Fruit fly (Drosophila melanogaster): ENCODE results near the gene RpL13A.
A peak's percentile ranks its signal among the peaks of the same experiment; 100 is the strongest.

RpL13A gene

DNA sequence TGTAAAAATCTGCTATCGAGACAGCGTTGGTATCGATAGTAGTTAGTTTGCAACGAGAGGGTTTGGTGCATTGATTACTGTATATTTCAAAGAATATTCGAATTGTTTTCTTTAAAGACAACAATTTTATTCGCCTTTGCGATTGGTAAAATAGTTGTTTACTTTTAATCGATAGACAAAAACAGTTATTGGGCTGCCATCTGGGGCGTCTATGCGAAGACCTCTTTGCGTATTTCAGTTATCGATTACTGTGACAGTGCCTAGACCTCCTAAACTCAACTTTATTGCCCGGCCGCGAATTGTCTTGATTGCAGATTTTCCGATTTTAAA is 11.2 kb upstream of the RpL13A start, which contains the start of gene Atu (continued):
- no peak for TF ChIP-seq CG14965 (GFP tag; optimal IDR thresholded peaks at IDR 0.05; ENCODE audit: borderline replicate concordance)
- TF ChIP-seq pb (GFP tag; optimal IDR thresholded peaks at IDR 0.05), result no peak
- peak; percentile 19 for TF ChIP-seq CG9797 (GFP tag; optimal IDR thresholded peaks at IDR 0.05)
- TF ChIP-seq Doc2 (GFP tag; IDR thresholded peaks at IDR 0.05), result no peak
- no peak for TF ChIP-seq GATAe (GFP tag; conservative IDR thresholded peaks at IDR 0.05)
- TF ChIP-seq insv (GFP tag; optimal IDR thresholded peaks at IDR 0.05), result no peak
- no peak for TF ChIP-seq pum (GFP tag; optimal IDR thresholded peaks at IDR 0.05)
- TF ChIP-seq usp (GFP tag; optimal IDR thresholded peaks at IDR 0.05), result no peak
- TF ChIP-seq ssp (GFP tag; IDR thresholded peaks at IDR 0.05), result no peak
- no peak for TF ChIP-seq Spps (tag; optimal IDR thresholded peaks at IDR 0.05)
- TF ChIP-seq jigr1 (GFP tag; IDR thresholded peaks at IDR 0.05), result no peak
- TF ChIP-seq CG14050 (GFP tag; IDR thresholded peaks at IDR 0.05), result no peak
- TF ChIP-seq Mes4 (GFP tag; optimal IDR thresholded peaks at IDR 0.05), result no peak
- peak; percentile 73; the same call in 1 of the 2 replicates for TF ChIP-seq ato (GFP tag; IDR thresholded peaks at IDR 0.05; ENCODE audit: partially characterized antibody)
- TF ChIP-seq Sry-β (GFP tag; optimal IDR thresholded peaks at IDR 0.05), result no peak
- no peak for TF ChIP-seq gt (GFP tag; IDR thresholded peaks at IDR 0.05)
- TF ChIP-seq CG11398 (GFP tag; optimal IDR thresholded peaks at IDR 0.05), result no peak
- TF ChIP-seq wdn (GFP tag; IDR thresholded peaks at IDR 0.05), result no peak
- TF ChIP-seq CG6813 (GFP tag; optimal IDR thresholded peaks at IDR 0.05), result no peak
- peak; percentile 43 for TF ChIP-seq ind (GFP tag; optimal IDR thresholded peaks at IDR 0.05)
- no peak for TF ChIP-seq CG10321 (GFP tag; IDR thresholded peaks at IDR 0.05)
- TF ChIP-seq CG16863 (GFP tag; optimal IDR thresholded peaks at IDR 0.05), result no peak
- TF ChIP-seq CG11085 (GFP tag; IDR thresholded peaks at IDR 0.05), result no peak
- no peak for TF ChIP-seq CG4404 (GFP tag; IDR thresholded peaks at IDR 0.05)
- peak; percentile 39 for TF ChIP-seq chn (GFP tag; optimal IDR thresholded peaks at IDR 0.05)
- TF ChIP-seq CG13894 (tag; optimal IDR thresholded peaks at IDR 0.05), result peak; percentile 17
- peak; percentile 74 for TF ChIP-seq CG12659 (GFP tag; optimal IDR thresholded peaks at IDR 0.05)
- peak in 1 of 2 experiments; percentile 42 for TF ChIP-seq Pdp1 (GFP tag; optimal IDR thresholded peaks at IDR 0.05)
- no peak for TF ChIP-seq run (tag; optimal IDR thresholded peaks at IDR 0.05)
- no peak for TF ChIP-seq sens-2 (GFP tag; IDR thresholded peaks at IDR 0.05)
- no peak for TF ChIP-seq ab (GFP tag; optimal IDR thresholded peaks at IDR 0.05)
- peak; percentile 69 for TF ChIP-seq CG9932 (GFP tag; IDR thresholded peaks at IDR 0.05)
- TF ChIP-seq zfh1 (GFP tag; IDR thresholded peaks at IDR 0.05), result no peak
- TF ChIP-seq CG3163 (GFP tag; optimal IDR thresholded peaks at IDR 0.05), result no peak
- TF ChIP-seq en (GFP tag; optimal IDR thresholded peaks at IDR 0.05), result no peak
- TF ChIP-seq HHEX (GFP tag; optimal IDR thresholded peaks at IDR 0.05), result no peak
- no peak for TF ChIP-seq nau (GFP tag; optimal IDR thresholded peaks at IDR 0.05)
- peak; percentile 18 for TF ChIP-seq nerfin-1 (tag; optimal IDR thresholded peaks at IDR 0.05)
- no peak for TF ChIP-seq org-1 (GFP tag; optimal IDR thresholded peaks at IDR 0.05)
- TF ChIP-seq Atf-2 (GFP tag; optimal IDR thresholded peaks at IDR 0.05), result no peak
- TF ChIP-seq gcm2 (GFP tag; optimal IDR thresholded peaks at IDR 0.05), result no peak
- no peak for TF ChIP-seq CG31224 (GFP tag; IDR thresholded peaks at IDR 0.05)
- peak; percentile 31 for TF ChIP-seq twi (tag; optimal IDR thresholded peaks at IDR 0.05)
- TF ChIP-seq D19A (tag; optimal IDR thresholded peaks at IDR 0.05), result peak; percentile 33
- no peak for TF ChIP-seq Sox102F (GFP tag; optimal IDR thresholded peaks at IDR 0.05)
- peak; percentile 28 for TF ChIP-seq tin (GFP tag; optimal IDR thresholded peaks at IDR 0.05)
- TF ChIP-seq CG11247 (GFP tag; IDR thresholded peaks at IDR 0.05), result no peak
- peak; percentile 87 for TF ChIP-seq chinmo (GFP tag; IDR thresholded peaks at IDR 0.05; ENCODE audit: partially characterized antibody)
- TF ChIP-seq pros (GFP tag; optimal IDR thresholded peaks at IDR 0.05), result no peak
- TF ChIP-seq CG7987 (GFP tag; optimal IDR thresholded peaks at IDR 0.05), result no peak
- no peak for TF ChIP-seq eyg (GFP tag; optimal IDR thresholded peaks at IDR 0.05)
- no peak for TF ChIP-seq MTF-1 (GFP tag; optimal IDR thresholded peaks at IDR 0.05; ENCODE audit: borderline replicate concordance)

All from whole organism, embryonic.